Worm (Caenorhabditis elegans) whole organism, mixed stage, embryonic: ENCODE results near the gene C44B11.1.

Source experiments
- blmp-1 ChIP-seq: fragments of 150-350 bp; optimal IDR thresholded peaks from 2 replicates; lab custom pipeline; 2014; ENCODE audit warnings: missing biosample characterization, missing genetic modification characterization
- ces-1 ChIP-seq: fragments of 150-350 bp; optimal IDR thresholded peaks from 2 replicates; lab custom pipeline; 2014; ENCODE audit warnings: missing biosample characterization, missing genetic modification reagents, missing genetic modification characterization
- lin-13 ChIP-seq: fragments of 150-350 bp; optimal IDR thresholded peaks from 2 replicates; lab custom pipeline; 2014; ENCODE audit warnings: missing biosample characterization, missing genetic modification characterization
- mab-5 ChIP-seq: fragments of 150-350 bp; optimal IDR thresholded peaks from 2 replicates; lab custom pipeline; 2014; ENCODE audit warnings: missing biosample characterization, missing genetic modification characterization
- nhr-2 ChIP-seq: fragments of 150-350 bp; optimal IDR thresholded peaks from 2 replicates; lab custom pipeline; 2014; ENCODE audit warnings: missing biosample characterization, missing genetic modification characterization
- nhr-237 ChIP-seq: fragments of 150-350 bp; optimal IDR thresholded peaks from 2 replicates; lab custom pipeline; 2014; ENCODE audit warnings: missing biosample characterization, missing genetic modification characterization
- nhr-76 ChIP-seq: sonication (generic microtip); optimal IDR thresholded peaks from 2 replicates; lab custom pipeline; 2017; ENCODE audit warnings: missing biosample characterization, missing genetic modification characterization
- pha-4 ChIP-seq: fragments of 150-350 bp; optimal IDR thresholded peaks from 2 replicates; lab custom pipeline; 2018; ENCODE audit warnings: missing biosample characterization, missing genetic modification reagents, missing genetic modification characterization
- snpc-4 ChIP-seq: fragments of 150-350 bp; optimal IDR thresholded peaks from 2 replicates; lab custom pipeline; 2014; ENCODE audit warnings: missing biosample characterization, missing genetic modification characterization
- tbx-8 ChIP-seq: fragments of 200-800 bp; sonication (Bioruptor generic); optimal IDR thresholded peaks from 2 replicates; lab custom pipeline; 2018; ENCODE audit warnings: mild to moderate bottlenecking, missing genetic modification characterization, moderate library complexity, missing compliant biosample characterization
- unc-39 ChIP-seq: fragments of 150-350 bp; optimal IDR thresholded peaks from 2 replicates; lab custom pipeline; 2014; ENCODE audit warnings: missing biosample characterization, missing genetic modification characterization
- ztf-11 ChIP-seq: fragments of 150-350 bp; optimal IDR thresholded peaks from 2 replicates; lab custom pipeline; 2014; ENCODE audit warnings: missing biosample characterization, missing genetic modification characterization

ce11 chrIII:3127613-3128012 lies 27.5 kb upstream of the C44B11.1 start:
- TF ChIP-seq blmp-1 (no peak), ces-1 (GFP tag; lab: Kevin White, UChicago) (no peak), nhr-76 (tag; lab: Kevin White, UChicago) (no peak), snpc-4 (tag; lab: Kevin White, UChicago) (no peak), nhr-2 (tag; lab: Kevin White, UChicago) (no peak), unc-39 (tag; lab: Kevin White, UChicago) (no peak), nhr-237 (tag; lab: Kevin White, UChicago) (no peak), pha-4 (no peak), tbx-8 (no peak), ztf-11 (no peak), lin-13 (tag; lab: Kevin White, UChicago) (no peak), mab-5 (no peak)
